Worm (Caenorhabditis elegans) whole organism, midembryonic: Measurements from ENCODE around the gene Y39B6A.43.
"Not testable (repeated sequence)": the region's sequence is repeated elsewhere in the genome, so short reads cannot be mapped to it uniquely, and the experiment has no call there.

Experiments
- T22C8.4 ChIP-seq: fragments of 200-800 bp; sonication (Bioruptor generic); IDR thresholded peaks from 2 replicates; pipeline ENCODE4 v1.3.6; 2022; ENCODE audit warnings: missing genetic modification characterization, missing compliant biosample characterization
- cog-1 ChIP-seq: sonication (generic microtip); optimal IDR thresholded peaks from 2 replicates; lab custom pipeline; 2016; ENCODE audit warnings: missing genetic modification characterization, missing compliant biosample characterization
- flt-1 ChIP-seq: fragments of 200-800 bp; sonication (Bioruptor generic); IDR thresholded peaks from 2 replicates; pipeline ENCODE4 v1.3.6; 2022; ENCODE audit warnings: missing genetic modification characterization, missing compliant biosample characterization
- med-1 ChIP-seq: sonication (generic microtip); optimal IDR thresholded peaks from 2 replicates; lab custom pipeline; 2017; ENCODE audit warnings: missing genetic modification characterization, mild to moderate bottlenecking, missing compliant biosample characterization, antibody characterized with exemption, missing genetic modification reagents; ENCODE audit not compliant: insufficient read depth
- ref-1 ChIP-seq: fragments of 200-800 bp; sonication (Bioruptor generic); conservative IDR thresholded peaks from 2 replicates; pipeline ENCODE4 v1.3.6; 2022; ENCODE audit warnings: missing genetic modification reagents, missing genetic modification characterization, missing compliant biosample characterization
- ztf-23 ChIP-seq: fragments of 200-800 bp; sonication (Bioruptor generic); IDR thresholded peaks from 2 replicates; pipeline ENCODE4 v1.3.6; 2022; ENCODE audit warnings: missing genetic modification reagents, missing genetic modification characterization, missing compliant biosample characterization
- ztf-29 ChIP-seq: fragments of 200-800 bp; sonication (Bioruptor generic); IDR thresholded peaks from 2 replicates; pipeline ENCODE4 v1.3.6; 2022; ENCODE audit warnings: missing genetic modification reagents, missing genetic modification characterization, missing compliant biosample characterization

ce11 chrV:19014940-19015339, 47.3 kb upstream of the Y39B6A.43 start:
- TF ChIP-seq ztf-23 (GFP tag; lab: Robert Waterston, UW); ref-1; med-1 (GFP tag; lab: Kevin White, UChicago); ztf-29 (GFP tag; lab: Robert Waterston, UW); flt-1; cog-1 (tag; lab: Kevin White, UChicago): not testable (repeated sequence)
- TF ChIP-seq T22C8.4 (GFP tag; lab: Robert Waterston, UW) = peak; percentile 79
